Worm (Caenorhabditis elegans) whole organism, L3 larva: Measurements from ENCODE around the gene Y50D4A.6.
A peak's percentile ranks its signal among the peaks of the same experiment; 100 is the strongest.

Experiments used
- elt-2 ChIP-seq: sonication (generic microtip); optimal IDR thresholded peaks from 2 replicates; lab custom pipeline; 2016; ENCODE audit warnings: missing genetic modification reagents, mild to moderate bottlenecking, missing genetic modification characterization, missing compliant biosample characterization
- elt-3 ChIP-seq, 3 experiments: fragments of 150-350 bp in 1 of 3; sonication (generic microtip) in 2 of 3; optimal IDR thresholded peaks; 2 replicates in 2 of 3; 4 replicates in 1 of 3; lab custom pipeline; 2014 to 2017; ENCODE audit warnings: missing biosample characterization in 3 of 3, missing genetic modification characterization in 3 of 3
- mdl-1 ChIP-seq: fragments of 150-350 bp; optimal IDR thresholded peaks from 2 replicates; lab custom pipeline; 2014; ENCODE audit warnings: missing biosample characterization, missing genetic modification characterization
- mml-1 ChIP-seq: fragments of 150-350 bp; sonication (generic microtip); optimal IDR thresholded peaks from 3 replicates; lab custom pipeline; 2014; ENCODE audit warnings: missing biosample characterization, missing genetic modification characterization
- nhr-237 ChIP-seq: fragments of 150-350 bp; optimal IDR thresholded peaks from 2 replicates; lab custom pipeline; 2014; ENCODE audit warnings: missing biosample characterization, missing genetic modification characterization
- nhr-25 ChIP-seq: sonication (generic microtip); optimal IDR thresholded peaks from 2 replicates; lab custom pipeline; 2017; ENCODE audit warnings: missing biosample characterization, missing genetic modification characterization
- nhr-28 ChIP-seq: fragments of 150-350 bp; optimal IDR thresholded peaks from 2 replicates; lab custom pipeline; 2014; ENCODE audit warnings: missing biosample characterization, missing genetic modification characterization
- nhr-77 ChIP-seq: fragments of 150-350 bp; optimal IDR thresholded peaks from 2 replicates; lab custom pipeline; 2014; ENCODE audit warnings: missing biosample characterization, missing genetic modification characterization
- sea-2 ChIP-seq: fragments of 150-350 bp; sonication (generic microtip); optimal IDR thresholded peaks from 4 replicates; lab custom pipeline; 2014; ENCODE audit warnings: missing biosample characterization, missing genetic modification reagents, missing genetic modification characterization

DNA sequence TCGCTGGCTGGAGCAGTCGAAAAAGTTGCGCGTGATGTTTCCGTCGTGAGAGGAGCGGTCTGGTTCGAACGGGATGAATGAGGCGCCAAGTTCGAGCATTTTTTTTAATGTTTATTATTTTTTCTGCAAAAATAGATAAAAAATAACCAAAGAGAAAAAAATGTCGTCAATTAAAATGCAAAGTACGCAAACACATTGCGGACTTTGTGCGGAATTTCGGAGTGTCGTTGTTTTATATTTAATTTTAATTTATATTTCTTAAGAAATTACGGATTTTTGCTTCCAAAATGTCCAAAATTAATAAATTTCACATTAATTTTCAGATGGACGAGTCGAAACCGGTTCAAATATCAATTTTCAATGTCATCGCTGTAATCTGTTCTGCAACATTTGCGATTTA, 3.1 kb downstream of the Y50D4A.6 start, which contains the start of the genes wrb-1 and Y50D4A.4:
- TF ChIP-seq sea-2 (GFP tag; lab: Kevin White, UChicago) (no peak), mml-1 (tag; lab: Kevin White, UChicago) (no peak), elt-3 (tag; optimal IDR thresholded peaks at IDR 0.05; lab: Kevin White, UChicago) (no peak), nhr-77 (tag; lab: Kevin White, UChicago) (no peak), mdl-1 (no peak), nhr-28 (tag; lab: Kevin White, UChicago) (no peak), elt-2 (tag; lab: Kevin White, UChicago) (peak; percentile 16), nhr-25 (tag; lab: Kevin White, UChicago) (no peak), nhr-237 (no peak)
